Worm (Caenorhabditis elegans): ENCODE data around the gene W08F4.7.
"Not testable (repeated sequence)": the region's sequence is repeated elsewhere in the genome, so short reads cannot be mapped to it uniquely, and the experiment has no call there.

W08F4.7 gene

ce11 chrII:612361-612760, 34.8 kb upstream of the W08F4.7 start, which contains the start of gene clec-118:
Gene clec-118 (minus strand): TSS chrII:612461.
- not testable (repeated sequence) for TF ChIP-seq gmeb-1, nhr-21, ztf-4 (tag; optimal IDR thresholded peaks at IDR 0.05)

ce11 chrII:608757-609156, 31.2 kb upstream of the W08F4.7 start, which contains the start of gene W04H10.1:
Gene W04H10.1 (plus strand): TSS chrII:609057.
- no peak for TF ChIP-seq ama-1 (optimal IDR thresholded peaks at IDR 0.05)
- TF ChIP-seq nhr-11 (tag; optimal IDR thresholded peaks at IDR 0.05): no peak
- TF ChIP-seq aly-2 (tag; optimal IDR thresholded peaks at IDR 0.05): no peak
- TF ChIP-seq elt-3 (tag; optimal IDR thresholded peaks at IDR 0.05): no peak
- TF ChIP-seq ceh-16 (tag; optimal IDR thresholded peaks at IDR 0.05): no peak

- TF ChIP-seq sma-3 (GFP tag; optimal IDR thresholded peaks at IDR 0.05) (no peak), snpc-4 (tag; optimal IDR thresholded peaks at IDR 0.05) (no peak), dmd-4 (tag; optimal IDR thresholded peaks at IDR 0.05) (no peak), ztf-1 (GFP tag; conservative IDR thresholded peaks at IDR 0.05) (no peak), lin-11 (tag; optimal IDR thresholded peaks at IDR 0.05) (no peak), F13H6.1 (tag; optimal IDR thresholded peaks at IDR 0.05) (no peak), nhr-237 (tag; optimal IDR thresholded peaks at IDR 0.05) (no peak), nhr-129 (tag; optimal IDR thresholded peaks at IDR 0.05) (no peak), sem-4 (tag; optimal IDR thresholded peaks at IDR 0.05) (no peak), egl-27 (tag; optimal IDR thresholded peaks at IDR 0.05) (no peak), C34F6.9 (tag; optimal IDR thresholded peaks at IDR 0.05) (no peak), ama-1 (optimal IDR thresholded peaks at IDR 0.05) (no peak), mbf-1 (tag; optimal IDR thresholded peaks at IDR 0.05) (no peak), unc-55 (GFP tag; optimal IDR thresholded peaks at IDR 0.05) (no peak), skn-1 (tag; optimal IDR thresholded peaks at IDR 0.05) (no peak), blmp-1 (tag; optimal IDR thresholded peaks at IDR 0.05; ENCODE audit: insufficient read depth) (no peak)
These were observed 30.8 kb upstream of the W08F4.7 start, which contains the start of gene W04H10.6 for ce11 chrII:608341-608740. Gene W04H10.6 (minus strand): TSS chrII:608441.

- TF ChIP-seq F13H6.1 (tag; optimal IDR thresholded peaks at IDR 0.05) (no peak), ztf-11 (tag; optimal IDR thresholded peaks at IDR 0.05) (no peak), lin-11 (tag; optimal IDR thresholded peaks at IDR 0.05) (no peak), nhr-12 (tag; optimal IDR thresholded peaks at IDR 0.05) (no peak), nhr-25 (tag; optimal IDR thresholded peaks at IDR 0.05) (no peak), aly-2 (tag; optimal IDR thresholded peaks at IDR 0.05) (no peak), R02D3.7 (tag; optimal IDR thresholded peaks at IDR 0.05) (no peak), egl-27 (tag; optimal IDR thresholded peaks at IDR 0.05) (no peak)
These were observed 28.5 kb upstream of the W08F4.7 start, which contains the start of gene W04H10.5 for ce11 chrII:606033-606432. Gene W04H10.5 (plus strand): TSS chrII:606333.

- TF ChIP-seq ztf-11 (tag; optimal IDR thresholded peaks at IDR 0.05) (no peak), nhr-10 (tag; optimal IDR thresholded peaks at IDR 0.05) (no peak), blmp-1 (tag; optimal IDR thresholded peaks at IDR 0.05; ENCODE audit: insufficient read depth) (no peak), nhr-25 (tag; optimal IDR thresholded peaks at IDR 0.05) (no peak), ama-1 (optimal IDR thresholded peaks at IDR 0.05) (no peak), nhr-23 (tag; optimal IDR thresholded peaks at IDR 0.05) (no peak), sem-4 (tag; optimal IDR thresholded peaks at IDR 0.05) (no peak), nhr-12 (tag; optimal IDR thresholded peaks at IDR 0.05) (no peak)
These were observed 27.7 kb upstream of the W08F4.7 start, which contains the start of gene W04H10.2 for ce11 chrII:605267-605666. Gene W04H10.2 (plus strand): TSS chrII:605567.

ce11 chrII:602969-603368, 25.4 kb upstream of the W08F4.7 start:
- TF ChIP-seq ztf-4 (tag; optimal IDR thresholded peaks at IDR 0.05) (no peak), fos-1 (tag; optimal IDR thresholded peaks at IDR 0.05) (peak; percentile 37), blmp-1 (tag; optimal IDR thresholded peaks at IDR 0.05; ENCODE audit: insufficient read depth) (no peak), ceh-16 (tag; optimal IDR thresholded peaks at IDR 0.05) (no peak), Y55F3AM.14 (GFP tag; optimal IDR thresholded peaks at IDR 0.05) (no peak), elt-1 (tag; optimal IDR thresholded peaks at IDR 0.05) (no peak), unc-62 (GFP tag; optimal IDR thresholded peaks at IDR 0.05) (no peak), aly-2 (tag; optimal IDR thresholded peaks at IDR 0.05) (no peak), lin-13 (GFP tag; optimal IDR thresholded peaks at IDR 0.05) (peak; percentile 45), R02D3.7 (tag; optimal IDR thresholded peaks at IDR 0.05) (no peak), crh-2 (tag; optimal IDR thresholded peaks at IDR 0.05) (peak; percentile 42), nhr-129 (tag; optimal IDR thresholded peaks at IDR 0.05) (peak; percentile 84), lin-11 (tag; optimal IDR thresholded peaks at IDR 0.05) (no peak), elt-3 (tag; optimal IDR thresholded peaks at IDR 0.05) (no peak), mdl-1 (tag; optimal IDR thresholded peaks at IDR 0.05) (peak in 1 of 2 experiments; percentile 66), snpc-4 (tag; optimal IDR thresholded peaks at IDR 0.05) (peak; percentile 84), nhr-237 (tag; optimal IDR thresholded peaks at IDR 0.05) (no peak), unc-39 (tag; optimal IDR thresholded peaks at IDR 0.05) (no peak), nhr-77 (tag; optimal IDR thresholded peaks at IDR 0.05) (no peak), mbf-1 (tag; optimal IDR thresholded peaks at IDR 0.05) (no peak), nhr-6 (tag; optimal IDR thresholded peaks at IDR 0.05) (no peak), F13H6.1 (tag; optimal IDR thresholded peaks at IDR 0.05) (peak; percentile 28), nhr-11 (tag; optimal IDR thresholded peaks at IDR 0.05) (no peak), nhr-10 (tag; optimal IDR thresholded peaks at IDR 0.05) (no peak), alr-1 (tag; optimal IDR thresholded peaks at IDR 0.05) (no peak), lin-39 (tag; optimal IDR thresholded peaks at IDR 0.05) (peak; percentile 62), nhr-12 (tag; optimal IDR thresholded peaks at IDR 0.05) (no peak), sma-3 (GFP tag; optimal IDR thresholded peaks at IDR 0.05) (no peak), nhr-21 (tag; optimal IDR thresholded peaks at IDR 0.05) (no peak)

Measured in whole organism, L2 larva.